Worm (Caenorhabditis elegans): ENCODE measurements around the gene F52D10.2.

DNA sequence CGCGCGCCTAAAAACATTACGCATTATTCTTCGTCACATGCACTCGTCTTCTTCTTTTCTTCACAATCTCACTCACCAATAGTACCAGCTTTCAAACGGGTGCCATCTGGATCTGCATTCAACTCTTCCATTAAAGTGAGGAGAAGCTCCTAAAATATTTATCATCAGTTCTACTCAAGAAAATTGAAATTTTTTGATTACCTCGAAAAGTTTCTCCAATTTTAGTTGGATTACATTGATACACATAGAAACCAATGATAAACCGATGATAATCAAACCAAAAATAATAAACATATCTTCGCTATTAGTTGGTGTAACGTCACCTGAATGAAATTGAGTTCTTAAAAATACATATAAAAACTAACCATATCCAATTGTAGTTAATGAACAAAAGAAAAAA is 33.1 kb upstream of the F52D10.2 start:
- TF ChIP-seq nhr-80 (tag; optimal IDR thresholded peaks at IDR 0.05) (no peak), bed-2 (GFP tag; IDR thresholded peaks at IDR 0.05) (no peak), efl-1 (GFP tag; optimal IDR thresholded peaks at IDR 0.05) (no peak), lag-1 (GFP tag; IDR thresholded peaks at IDR 0.05) (no peak), ets-4 (GFP tag; optimal IDR thresholded peaks at IDR 0.05) (no peak), cebp-1 (GFP tag; IDR thresholded peaks at IDR 0.05) (no peak), cebp-1 (tag; optimal IDR thresholded peaks at IDR 0.05) (no peak), xnd-1 (tag; optimal IDR thresholded peaks at IDR 0.05) (no peak), atf-7 (tag; optimal IDR thresholded peaks at IDR 0.05) (no peak), F23B12.7 (tag; optimal IDR thresholded peaks at IDR 0.05; ENCODE audit: insufficient read depth) (no peak), mel-28 (tag; optimal IDR thresholded peaks at IDR 0.05; ENCODE audit: borderline replicate concordance) (no peak), F39B2.1 (GFP tag; IDR thresholded peaks at IDR 0.05) (no peak), mes-4 (tag; optimal IDR thresholded peaks at IDR 0.05) (no peak), sea-2 (GFP tag; IDR thresholded peaks at IDR 0.05) (no peak)
